Fruit fly (Drosophila melanogaster): ENCODE results near the gene CG11162.
A peak's percentile ranks its signal among the peaks of the same experiment; 100 is the strongest.

The CG11162 gene

dm6 chrX:13641891-13642617 is 34.6 kb upstream of the CG11162 start (continued):
- TF ChIP-seq sd (tag; optimal IDR thresholded peaks at IDR 0.05) (no peak), CG4328 (GFP tag; optimal IDR thresholded peaks at IDR 0.05) (no peak), CG11085 (GFP tag; IDR thresholded peaks at IDR 0.05) (no peak), Gug (GFP tag; IDR thresholded peaks at IDR 0.05) (no peak), gro (GFP tag; optimal IDR thresholded peaks at IDR 0.05) (peak; percentile 52), Ets97D (GFP tag; optimal IDR thresholded peaks at IDR 0.05) (no peak), ttk (GFP tag; IDR thresholded peaks at IDR 0.05) (no peak), CG31441 (GFP tag; IDR thresholded peaks at IDR 0.05) (no peak), seq (GFP tag; IDR thresholded peaks at IDR 0.05) (no peak), twi (tag; optimal IDR thresholded peaks at IDR 0.05) (no peak), ewg (GFP tag; optimal IDR thresholded peaks at IDR 0.05) (no peak), CG17328 (GFP tag; IDR thresholded peaks at IDR 0.05) (0 out of 2 replicates have a peak, but pooled peaks have one; percentile 16), prd (optimal IDR thresholded peaks at IDR 0.05) (no peak), prd (GFP tag; IDR thresholded peaks at IDR 0.05) (no peak), br (optimal IDR thresholded peaks at IDR 0.05) (no peak), CG3281 (GFP tag; optimal IDR thresholded peaks at IDR 0.05) (peak; percentile 31), chm (GFP tag; IDR thresholded peaks at IDR 0.05) (0 out of 2 replicates have a peak, but pooled peaks have one; percentile 43), CG13624 (GFP tag; optimal IDR thresholded peaks at IDR 0.05) (no peak), CG4617 (GFP tag; optimal IDR thresholded peaks at IDR 0.05; ENCODE audit: borderline replicate concordance) (no peak), CG2199 (GFP tag; IDR thresholded peaks at IDR 0.05) (peak; percentile 81; the same call in 1 of the 3 replicates), CG18476 (GFP tag; optimal IDR thresholded peaks at IDR 0.05) (no peak), CG15073 (GFP tag; optimal IDR thresholded peaks at IDR 0.05) (no peak), ERR (GFP tag; optimal IDR thresholded peaks at IDR 0.05) (no peak), tll (GFP tag; optimal IDR thresholded peaks at IDR 0.05) (no peak), CG11723 (GFP tag; optimal IDR thresholded peaks at IDR 0.05) (no peak), CG6765 (GFP tag; optimal IDR thresholded peaks at IDR 0.05) (peak; percentile 26), vnd (GFP tag; IDR thresholded peaks at IDR 0.05; ENCODE audit: partially characterized antibody) (0 out of 3 replicates have a peak, but pooled peaks have one; percentile 8), ftz-f1 (GFP tag; optimal IDR thresholded peaks at IDR 0.05) (peak; percentile 77), Deaf1 (tag; optimal IDR thresholded peaks at IDR 0.05) (peak; percentile 92), vvl (GFP tag; IDR thresholded peaks at IDR 0.05) (0 out of 2 replicates have a peak, but pooled peaks have one; percentile 31), chinmo (GFP tag; IDR thresholded peaks at IDR 0.05; ENCODE audit: partially characterized antibody) (peak; percentile 83; the same call in 1 of the 4 replicates), CoRest (tag; optimal IDR thresholded peaks at IDR 0.05) (no peak), CG12744 (GFP tag; optimal IDR thresholded peaks at IDR 0.05) (no peak), kah (GFP tag; optimal IDR thresholded peaks at IDR 0.05) (peak; percentile 76), Hmr (GFP tag; optimal IDR thresholded peaks at IDR 0.05) (peak; percentile 16), sens (GFP tag) (peak; percentile 56), en (GFP tag; optimal IDR thresholded peaks at IDR 0.05) (no peak), crol (GFP tag; IDR thresholded peaks at IDR 0.05) (peak; percentile 80), row (GFP tag; IDR thresholded peaks at IDR 0.05) (no peak; the same call in 2 of the 3 replicates), ash1 (GFP tag; optimal IDR thresholded peaks at IDR 0.05) (peak; percentile 69), sc (optimal IDR thresholded peaks at IDR 0.05) (no peak), sc (GFP tag; optimal IDR thresholded peaks at IDR 0.05) (no peak), dmrt11E (tag; optimal IDR thresholded peaks at IDR 0.05) (no peak), Nf-YC (tag; optimal IDR thresholded peaks at IDR 0.05) (peak; percentile 56), Ravus (GFP tag; IDR thresholded peaks at IDR 0.05) (no peak), nom (GFP tag; optimal IDR thresholded peaks at IDR 0.05) (peak; percentile 50), tap (tag; optimal IDR thresholded peaks at IDR 0.05) (no peak), Adf1 (GFP tag; IDR thresholded peaks at IDR 0.05) (peak; percentile 61; the same call in 1 of the 2 replicates), CG9437 (GFP tag; optimal IDR thresholded peaks at IDR 0.05) (peak; percentile 74), CG8944 (GFP tag; optimal IDR thresholded peaks at IDR 0.05) (no peak)
